Worm (Caenorhabditis elegans): Measurements from ENCODE around the gene unc-58.

- TF ChIP-seq rbr-2 (tag; optimal IDR thresholded peaks at IDR 0.05) (no peak), lin-15B (tag; optimal IDR thresholded peaks at IDR 0.05) (no peak), mxl-3 (GFP tag; optimal IDR thresholded peaks at IDR 0.05) (no peak), mdl-1 (tag; optimal IDR thresholded peaks at IDR 0.05) (no peak), ceh-20 (GFP tag; IDR thresholded peaks at IDR 0.05) (no peak), daf-12 (tag; optimal IDR thresholded peaks at IDR 0.05) (no peak), nhr-76 (tag; optimal IDR thresholded peaks at IDR 0.05) (no peak), jun-1 (tag; optimal IDR thresholded peaks at IDR 0.05) (no peak), nhr-25 (tag; optimal IDR thresholded peaks at IDR 0.05; ENCODE audit: borderline replicate concordance, insufficient read depth) (no peak), lsy-2 (tag; optimal IDR thresholded peaks at IDR 0.05) (no peak)
Measured at ce11 chrX:10154317-10154942, 21.4 kb upstream of the unc-58 start, which contains the start of gene F09B9.5.

Measured in whole organism, L4 larva.